Fruit fly (Drosophila melanogaster): ENCODE data around the gene CG1227.

The CG1227 gene

dm6 chr3R:7208331-7208730 lies 41.2 kb downstream of the CG1227 start, which contains the start of gene CG1288:
Gene CG1288, minus strand, starts transcription at chr3R:7208431.
- TF ChIP-seq wor (GFP tag; IDR thresholded peaks at IDR 0.05) (no peak), otp (GFP tag; IDR thresholded peaks at IDR 0.05) (no peak)

- TF ChIP-seq CG43689 (GFP tag; IDR thresholded peaks at IDR 0.05) (no peak), Gsc (GFP tag; IDR thresholded peaks at IDR 0.05) (no peak), CG4424 (GFP tag; optimal IDR thresholded peaks at IDR 0.05) (no peak), CG7556 (GFP tag; optimal IDR thresholded peaks at IDR 0.05) (no peak), bab2 (GFP tag; optimal IDR thresholded peaks at IDR 0.05) (no peak), CG14014 (GFP tag; IDR thresholded peaks at IDR 0.05) (no peak), CG3995 (GFP tag; optimal IDR thresholded peaks at IDR 0.05) (no peak), CG4282 (GFP tag; optimal IDR thresholded peaks at IDR 0.05) (no peak), CG31224 (GFP tag; IDR thresholded peaks at IDR 0.05) (no peak), CG11398 (GFP tag; optimal IDR thresholded peaks at IDR 0.05) (no peak), CG12071 (GFP tag; optimal IDR thresholded peaks at IDR 0.05) (no peak), Sox102F (GFP tag; optimal IDR thresholded peaks at IDR 0.05) (no peak), CG8924 (tag; optimal IDR thresholded peaks at IDR 0.05) (no peak)
Observed at dm6 chr3R:7200670-7201069, 48.9 kb downstream of the CG1227 start, which contains the start of gene CG14609. Gene CG14609, plus strand, starts transcription at chr3R:7200970.

dm6 chr3R:7199849-7200248 lies 49.7 kb downstream of the CG1227 start:
- TF ChIP-seq CG11398 (GFP tag; optimal IDR thresholded peaks at IDR 0.05) (no peak), ftz-f1 (GFP tag; optimal IDR thresholded peaks at IDR 0.05) (peak; percentile 74), CG9932 (GFP tag; IDR thresholded peaks at IDR 0.05) (no peak), Optix (GFP tag; IDR thresholded peaks at IDR 0.05) (no peak)
